Fruit fly (Drosophila melanogaster) whole organism, embryonic: ENCODE results near the gene Trf5.

Source experiments
- ATbp ChIP-seq: fragments of 200-800 bp; sonication (Bioruptor generic); optimal IDR thresholded peaks from 2 replicates; lab custom pipeline; 2017; ENCODE audit warnings: missing biosample characterization, mild to moderate bottlenecking, missing genetic modification characterization, missing genetic modification reagents
- Ada2b ChIP-seq: fragments of 200-800 bp; sonication (Bioruptor generic); IDR thresholded peaks from 2 replicates; pipeline ENCODE4 v1.3.6; 2022; ENCODE audit warnings: missing biosample characterization, missing genetic modification characterization
- Adf1 ChIP-seq: fragments of 200-800 bp; sonication (Bioruptor generic); IDR thresholded peaks from 2 replicates; pipeline ENCODE4 v1.3.6; 2022; ENCODE audit warnings: missing biosample characterization, missing genetic modification characterization
- Aef1 ChIP-seq: fragments of 200-800 bp; sonication (Bioruptor generic); IDR thresholded peaks from 3 replicates; pipeline ENCODE4 v1.3.6; 2022; ENCODE audit warnings: missing biosample characterization, missing genetic modification characterization
- B-H1 ChIP-seq: fragments of 200-800 bp; sonication (Bioruptor generic); IDR thresholded peaks from 3 replicates; pipeline ENCODE4 v1.3.6; 2022; ENCODE audit warnings: missing biosample characterization, missing genetic modification characterization
- BEAF-32 ChIP-seq: fragments of 200-800 bp; sonication (Bioruptor generic); optimal IDR thresholded peaks from 3 replicates; lab custom pipeline; 2017; ENCODE audit warnings: missing biosample characterization, missing genetic modification characterization, mild to moderate bottlenecking, moderate library complexity, missing genetic modification reagents
- CG10274 ChIP-seq: fragments of 200-800 bp; sonication (Bioruptor generic); optimal IDR thresholded peaks from 3 replicates; lab custom pipeline; 2017; ENCODE audit warnings: missing biosample characterization, mild to moderate bottlenecking, missing genetic modification characterization
- CG1603 ChIP-seq: fragments of 200-800 bp; sonication (Bioruptor generic); optimal IDR thresholded peaks from 2 replicates; lab custom pipeline; 2019; ENCODE audit warnings: missing biosample characterization, mild to moderate bottlenecking, missing genetic modification characterization, moderate library complexity
- CG16779 ChIP-seq: fragments of 200-800 bp; sonication (Bioruptor generic); IDR thresholded peaks from 2 replicates; pipeline ENCODE4 v1.3.6; 2022; ENCODE audit warnings: missing biosample characterization, missing genetic modification characterization
- CG2678 ChIP-seq: fragments of 200-800 bp; sonication (Bioruptor generic); optimal IDR thresholded peaks from 3 replicates; lab custom pipeline; 2019; ENCODE audit warnings: missing biosample characterization, mild to moderate bottlenecking, missing genetic modification characterization, moderate library complexity
- CG2875 ChIP-seq: fragments of 200-800 bp; sonication (Bioruptor generic); optimal IDR thresholded peaks from 2 replicates; lab custom pipeline; 2017; ENCODE audit warnings: missing biosample characterization, mild to moderate bottlenecking, missing genetic modification characterization, missing genetic modification reagents
- CG33557 ChIP-seq: fragments of 200-800 bp; sonication (Bioruptor generic); optimal IDR thresholded peaks from 2 replicates; lab custom pipeline; 2019; ENCODE audit warnings: missing biosample characterization, mild to moderate bottlenecking, missing genetic modification characterization, moderate library complexity
- CG3847 ChIP-seq: fragments of 200-800 bp; sonication (Bioruptor generic); IDR thresholded peaks from 2 replicates; pipeline ENCODE4 v1.3.6; 2022; ENCODE audit warnings: missing biosample characterization, missing genetic modification characterization
- CG42726 ChIP-seq: fragments of 200-800 bp; sonication (Bioruptor generic); IDR thresholded peaks from 2 replicates; pipeline ENCODE4 v1.3.6; 2022; ENCODE audit warnings: missing biosample characterization, missing genetic modification characterization; ENCODE audit not compliant: partially characterized antibody
- CG4404 ChIP-seq: fragments of 200-800 bp; sonication (Bioruptor generic); IDR thresholded peaks from 2 replicates; pipeline ENCODE4 v1.3.6; 2022; ENCODE audit warnings: missing biosample characterization, missing genetic modification characterization
- CG7556 ChIP-seq: fragments of 200-800 bp; sonication (Bioruptor generic); optimal IDR thresholded peaks from 2 replicates; lab custom pipeline; 2017; ENCODE audit warnings: missing biosample characterization, mild to moderate bottlenecking, missing genetic modification characterization
- CG7745 ChIP-seq: fragments of 200-800 bp; sonication (Bioruptor generic); optimal IDR thresholded peaks from 2 replicates; lab custom pipeline; 2018; ENCODE audit warnings: missing biosample characterization, mild to moderate bottlenecking, missing genetic modification characterization, moderate library complexity
- CG8359 ChIP-seq: fragments of 200-800 bp; sonication (Bioruptor generic); optimal IDR thresholded peaks from 2 replicates; lab custom pipeline; 2017; ENCODE audit warnings: missing biosample characterization, mild to moderate bottlenecking, missing genetic modification characterization, borderline replicate concordance
- CG9437 ChIP-seq: fragments of 200-800 bp; sonication (Bioruptor generic); optimal IDR thresholded peaks from 2 replicates; lab custom pipeline; 2018; ENCODE audit warnings: missing biosample characterization, mild to moderate bottlenecking, missing genetic modification characterization
- CG9609 ChIP-seq: fragments of 200-800 bp; sonication (Bioruptor generic); optimal IDR thresholded peaks from 3 replicates; lab custom pipeline; 2016; ENCODE audit warnings: missing biosample characterization, missing genetic modification characterization
- CTCF ChIP-seq: fragments of 200-800 bp; sonication (Bioruptor generic); optimal IDR thresholded peaks from 2 replicates; lab custom pipeline; 2017; ENCODE audit warnings: missing biosample characterization, mild to moderate bottlenecking, missing genetic modification characterization, moderate library complexity
- CrebB ChIP-seq: fragments of 200-800 bp; sonication (Bioruptor generic); optimal IDR thresholded peaks from 3 replicates; lab custom pipeline; 2018; ENCODE audit warnings: missing biosample characterization, mild to moderate bottlenecking, missing genetic modification characterization
- Deaf1 ChIP-seq: fragments of 200-800 bp; optimal IDR thresholded peaks from 3 replicates; lab custom pipeline; 2019; ENCODE audit warnings: missing biosample characterization, mild to moderate bottlenecking, missing genetic modification characterization, moderate library complexity
- Fer3 ChIP-seq: fragments of 200-800 bp; sonication (Bioruptor generic); optimal IDR thresholded peaks from 2 replicates; lab custom pipeline; 2018; ENCODE audit warnings: missing biosample characterization, mild to moderate bottlenecking, missing genetic modification characterization, moderate library complexity
- Hand ChIP-seq: fragments of 200-800 bp; sonication (Bioruptor generic); optimal IDR thresholded peaks from 2 replicates; lab custom pipeline; 2017; ENCODE audit warnings: mild to moderate bottlenecking, missing biosample characterization, missing genetic modification reagents, missing genetic modification characterization
- Neu2 ChIP-seq: fragments of 200-800 bp; sonication (Bioruptor generic); optimal IDR thresholded peaks from 3 replicates; lab custom pipeline; 2016; ENCODE audit warnings: missing biosample characterization, missing genetic modification characterization, borderline replicate concordance
- Nf-YA ChIP-seq: fragments of 200-800 bp; sonication (Bioruptor generic); IDR thresholded peaks from 2 replicates; pipeline ENCODE4 v1.3.6; 2022; ENCODE audit warnings: missing biosample characterization, missing genetic modification characterization
- Oaz ChIP-seq: fragments of 200-800 bp; sonication (Bioruptor generic); IDR thresholded peaks from 2 replicates; pipeline ENCODE4 v1.3.6; 2022; ENCODE audit warnings: missing biosample characterization, missing genetic modification characterization
- Ravus ChIP-seq: fragments of 200-800 bp; sonication (Bioruptor generic); IDR thresholded peaks from 2 replicates; pipeline ENCODE4 v1.3.6; 2022; ENCODE audit warnings: missing biosample characterization, missing genetic modification characterization
- Vsx1 ChIP-seq: fragments of 200-800 bp; sonication (Bioruptor generic); optimal IDR thresholded peaks from 2 replicates; lab custom pipeline; 2017; ENCODE audit warnings: missing biosample characterization, mild to moderate bottlenecking, missing genetic modification characterization, missing genetic modification reagents
- al ChIP-seq: fragments of 200-800 bp; sonication (Bioruptor generic); IDR thresholded peaks from 2 replicates; pipeline ENCODE4 v1.3.6; 2022; ENCODE audit warnings: missing biosample characterization, missing genetic modification characterization
- aop ChIP-seq: fragments of 200-800 bp; sonication (Bioruptor generic); IDR thresholded peaks from 2 replicates; pipeline ENCODE4 v1.3.6; 2022; ENCODE audit warnings: missing biosample characterization, missing genetic modification characterization
- ara ChIP-seq: fragments of 200-800 bp; sonication (Bioruptor generic); IDR thresholded peaks from 2 replicates; pipeline ENCODE4 v1.3.6; 2022; ENCODE audit warnings: missing biosample characterization, missing genetic modification characterization
- az2 ChIP-seq: fragments of 200-800 bp; sonication (Bioruptor generic); optimal IDR thresholded peaks from 3 replicates; lab custom pipeline; 2016; ENCODE audit warnings: missing biosample characterization, missing genetic modification characterization
- fd96Cb ChIP-seq: fragments of 200-800 bp; sonication (Bioruptor generic); optimal IDR thresholded peaks from 2 replicates; lab custom pipeline; 2018; ENCODE audit warnings: missing biosample characterization, mild to moderate bottlenecking, missing genetic modification characterization, moderate library complexity
- jumu ChIP-seq: fragments of 200-800 bp; sonication (Bioruptor generic); optimal IDR thresholded peaks from 3 replicates; lab custom pipeline; 2016; ENCODE audit warnings: missing biosample characterization, missing genetic modification characterization
- knrl ChIP-seq: fragments of 200-800 bp; sonication (Bioruptor generic); IDR thresholded peaks from 3 replicates; pipeline ENCODE4 v1.3.6; 2022; ENCODE audit warnings: missing biosample characterization, missing genetic modification characterization; ENCODE audit not compliant: partially characterized antibody
- lab ChIP-seq: fragments of 200-800 bp; sonication (Bioruptor generic); optimal IDR thresholded peaks from 3 replicates; lab custom pipeline; 2017; ENCODE audit warnings: missing biosample characterization, missing genetic modification characterization, mild to moderate bottlenecking, moderate library complexity, missing genetic modification reagents
- lilli ChIP-seq: fragments of 200-800 bp; sonication (Bioruptor generic); optimal IDR thresholded peaks from 3 replicates; lab custom pipeline; 2016; ENCODE audit warnings: missing biosample characterization, missing genetic modification characterization
- lola ChIP-seq, 3 experiments: fragments of >200 bp in 2 of 3; fragments of 200-800 bp in 1 of 3; sonication (Bioruptor generic) in 1 of 3; optimal IDR thresholded peaks; 2 replicates each; lab custom pipeline; 2017 to 2019; ENCODE audit warnings: missing biosample characterization in 3 of 3, missing genetic modification characterization in 3 of 3, mild to moderate bottlenecking in 1 of 3, moderate library complexity in 1 of 3
- lov ChIP-seq, 2 experiments: fragments of 200-800 bp in 1 of 2; fragments of >200 bp in 1 of 2; sonication (Bioruptor generic) in 1 of 2; IDR thresholded peaks in 1 of 2; optimal IDR thresholded peaks in 1 of 2; 2 replicates in 1 of 2; 3 replicates in 1 of 2; pipeline versions ENCODE4 v1.3.6 to Lab custom; 2017 to 2022; ENCODE audit warnings: missing biosample characterization in 1 of 2, missing genetic modification characterization in 1 of 2
- pho ChIP-seq: fragments of 200-800 bp; sonication (Bioruptor generic); optimal IDR thresholded peaks from 2 replicates; lab custom pipeline; 2016; ENCODE audit warnings: missing biosample characterization, missing genetic modification characterization
- prd ChIP-seq, 3 experiments: fragments of >200 bp in 2 of 3; fragments of 200-800 bp in 1 of 3; sonication (Bioruptor generic) in 1 of 3; optimal IDR thresholded peaks in 2 of 3; IDR thresholded peaks in 1 of 3; 2 replicates in 2 of 3; 3 replicates in 1 of 3; pipeline versions ENCODE4 v1.3.6 to Lab custom; 2017 to 2022; ENCODE audit warnings: missing biosample characterization in 1 of 3, missing genetic modification characterization in 1 of 3
- row ChIP-seq: fragments of 200-800 bp; sonication (Bioruptor generic); IDR thresholded peaks from 3 replicates; pipeline ENCODE4 v1.3.6; 2022; ENCODE audit warnings: missing biosample characterization, missing genetic modification characterization
- slbo ChIP-seq: fragments of 200-800 bp; sonication (Bioruptor generic); IDR thresholded peaks from 2 replicates; pipeline ENCODE4 v1.3.6; 2022; ENCODE audit warnings: missing biosample characterization, missing genetic modification characterization
- so ChIP-seq: fragments of 200-800 bp; sonication (Bioruptor generic); IDR thresholded peaks from 3 replicates; pipeline ENCODE4 v1.3.6; 2022; ENCODE audit warnings: missing biosample characterization, missing genetic modification characterization
- stc ChIP-seq: fragments of 200-800 bp; sonication (Bioruptor generic); IDR thresholded peaks from 2 replicates; pipeline ENCODE4 v1.3.6; 2022; ENCODE audit warnings: missing biosample characterization, missing genetic modification characterization
- trh ChIP-seq: fragments of 200-800 bp; sonication (Bioruptor generic); optimal IDR thresholded peaks from 2 replicates; lab custom pipeline; 2016; ENCODE audit warnings: missing biosample characterization, missing genetic modification characterization
- unpg ChIP-seq: fragments of 200-800 bp; sonication (Bioruptor generic); optimal IDR thresholded peaks from 3 replicates; lab custom pipeline; 2018; ENCODE audit warnings: missing biosample characterization, mild to moderate bottlenecking, missing genetic modification characterization, moderate library complexity
- wek ChIP-seq: fragments of 200-800 bp; sonication (Bioruptor generic); optimal IDR thresholded peaks from 3 replicates; lab custom pipeline; 2018; ENCODE audit warnings: missing biosample characterization, mild to moderate bottlenecking, missing genetic modification characterization, moderate library complexity

The Trf5 gene

DNA sequence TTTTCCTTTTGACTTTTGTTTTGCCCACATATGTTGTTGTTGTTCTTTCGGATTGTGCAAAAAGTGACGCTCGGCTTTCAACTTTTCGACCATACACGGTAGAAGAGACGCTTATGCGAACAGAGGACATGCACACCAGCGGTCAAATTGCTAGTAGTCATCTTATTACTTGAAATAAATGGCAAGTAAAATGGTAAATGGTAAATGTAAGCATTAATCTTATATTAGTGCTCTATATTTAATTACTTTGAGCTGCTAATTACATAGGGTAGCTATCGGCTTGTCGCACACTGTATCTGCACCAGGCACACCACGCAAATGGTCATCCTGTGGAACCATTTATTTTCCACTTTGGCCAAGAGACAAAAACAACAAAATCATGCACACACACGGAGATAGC is 25.1 kb upstream of the Trf5 start (continued):
- no peak for TF ChIP-seq prd (optimal IDR thresholded peaks at IDR 0.05; lab: Kevin White, UChicago)
- peak; percentile 52; the same call in 1 of the 3 replicates for TF ChIP-seq prd (GFP tag; IDR thresholded peaks at IDR 0.05; lab: Robert Waterston, UW)
- TF ChIP-seq jumu (GFP tag; lab: Kevin White, UChicago) = no peak
- TF ChIP-seq Neu2 = no peak
- TF ChIP-seq Aef1 = no peak
- no peak for TF ChIP-seq al
- no peak for TF ChIP-seq CG2875 (GFP tag; lab: Kevin White, UChicago)
- TF ChIP-seq CG9437 (GFP tag; lab: Kevin White, UChicago) = no peak
- no peak for TF ChIP-seq ara
- no peak for TF ChIP-seq CG10274 (GFP tag; lab: Kevin White, UChicago)
- peak; percentile 59 for TF ChIP-seq lab (GFP tag; lab: Kevin White, UChicago)
- TF ChIP-seq aop (GFP tag; lab: Robert Waterston, UW) = no peak
- TF ChIP-seq row (GFP tag; lab: Robert Waterston, UW) = peak; percentile 43; the same call in 2 of the 3 replicates
- TF ChIP-seq Hand = no peak
- no peak for TF ChIP-seq B-H1 (GFP tag; lab: Robert Waterston, UW)
- no peak for TF ChIP-seq wek (GFP tag; lab: Kevin White, UChicago)
- no peak for TF ChIP-seq CG9609 (GFP tag; lab: Kevin White, UChicago)
- TF ChIP-seq BEAF-32 (GFP tag; lab: Kevin White, UChicago) = no peak
- peak; percentile 53 for TF ChIP-seq CG1603 (tag; lab: Kevin White, UChicago)
- no peak for TF ChIP-seq Oaz
- TF ChIP-seq fd96Cb (tag; lab: Kevin White, UChicago) = peak; percentile 17
- TF ChIP-seq CG33557 (GFP tag; lab: Kevin White, UChicago) = no peak
- no peak for TF ChIP-seq CG7556 (GFP tag; lab: Kevin White, UChicago)
- no peak for TF ChIP-seq unpg (GFP tag; lab: Kevin White, UChicago)
- no peak for TF ChIP-seq Ravus (GFP tag; lab: Robert Waterston, UW)
- TF ChIP-seq lov (optimal IDR thresholded peaks at IDR 0.05; lab: Kevin White, UChicago) = no peak
- TF ChIP-seq lov (GFP tag; IDR thresholded peaks at IDR 0.05; lab: Robert Waterston, UW) = no peak
- TF ChIP-seq stc (GFP tag; lab: Robert Waterston, UW) = no peak
- TF ChIP-seq CG42726 = no peak
- TF ChIP-seq lola (GFP tag; optimal IDR thresholded peaks at IDR 0.05; lab: Kevin White, UChicago) = no peak
- TF ChIP-seq slbo (GFP tag; lab: Robert Waterston, UW) = peak; percentile 52; the same call in 1 of the 2 replicates
- TF ChIP-seq CG4404 (GFP tag; lab: Robert Waterston, UW) = no peak
- no peak for TF ChIP-seq ATbp (GFP tag; lab: Kevin White, UChicago)
- no peak for TF ChIP-seq lilli (GFP tag; lab: Kevin White, UChicago)
- no peak for TF ChIP-seq Nf-YA (GFP tag; lab: Robert Waterston, UW)
- no peak for TF ChIP-seq CG3847
- no peak for TF ChIP-seq CG8359
- no peak for TF ChIP-seq Adf1
- TF ChIP-seq Fer3 (tag; lab: Kevin White, UChicago) = peak; percentile 30
- TF ChIP-seq pho = no peak
- no peak for TF ChIP-seq trh (GFP tag; lab: Kevin White, UChicago)
- no peak for TF ChIP-seq CTCF (GFP tag; lab: Kevin White, UChicago)
- TF ChIP-seq Ada2b = 0 out of 2 replicates have a peak, but pooled peaks have one; percentile 17
- no peak for TF ChIP-seq Deaf1 (tag; lab: Kevin White, UChicago)
- no peak for TF ChIP-seq CG7745 (tag; lab: Kevin White, UChicago)
- no peak for TF ChIP-seq CG16779 (GFP tag; lab: Robert Waterston, UW)
- TF ChIP-seq CrebB (tag; lab: Kevin White, UChicago) = no peak
- TF ChIP-seq knrl (GFP tag; lab: Robert Waterston, UW) = no peak
- no peak for TF ChIP-seq az2 (GFP tag; lab: Kevin White, UChicago)
- no peak for TF ChIP-seq so (GFP tag; lab: Robert Waterston, UW)
- peak; percentile 38 for TF ChIP-seq CG2678
- TF ChIP-seq Vsx1 (GFP tag; lab: Kevin White, UChicago) = no peak
